Worm (Caenorhabditis elegans): ENCODE measurements around the gene rac-2.

- TF ChIP-seq unc-62 (GFP tag; optimal IDR thresholded peaks at IDR 0.05) (no peak), nhr-237 (tag; optimal IDR thresholded peaks at IDR 0.05) (no peak), ama-1 (optimal IDR thresholded peaks at IDR 0.05) (no peak), elt-2 (tag; optimal IDR thresholded peaks at IDR 0.05) (no peak), alr-1 (tag; optimal IDR thresholded peaks at IDR 0.05; ENCODE audit: borderline replicate concordance) (no peak), sup-37 (GFP tag; optimal IDR thresholded peaks at IDR 0.05) (no peak), nhr-11 (tag; optimal IDR thresholded peaks at IDR 0.05) (no peak)
These were observed 22.5 kb downstream of the rac-2 start for ce11 chrIV:16330508-16330907.
